Worm (Caenorhabditis elegans) whole organism, mixed stage, embryonic: Measurements from ENCODE around the gene dlc-1.

ENCODE experiments used
- lin-32 ChIP-seq: fragments of 200-800 bp; sonication (Bioruptor generic); optimal IDR thresholded peaks from 2 replicates; lab custom pipeline; 2018; ENCODE audit warnings: mild to moderate bottlenecking, missing genetic modification characterization, missing compliant biosample characterization
- nhr-12 ChIP-seq: fragments of 150-350 bp; optimal IDR thresholded peaks from 2 replicates; lab custom pipeline; 2014; ENCODE audit warnings: missing biosample characterization, missing genetic modification characterization
- nhr-237 ChIP-seq: fragments of 150-350 bp; optimal IDR thresholded peaks from 2 replicates; lab custom pipeline; 2014; ENCODE audit warnings: missing biosample characterization, missing genetic modification characterization

ce11 chrIII:6488916-6489315 lies 25.3 kb upstream of the dlc-1 start:
- TF ChIP-seq nhr-237 (peak; percentile 2), lin-32 (no peak), nhr-12 (tag; lab: Kevin White, UChicago) (no peak)
